Worm (Caenorhabditis elegans): ENCODE data around the gene nhr-247.
A peak's percentile ranks its signal among the peaks of the same experiment; 100 is the strongest.

nhr-247 gene

ce11 chrV:15298597-15298996 is 24.2 kb upstream of the nhr-247 start, which contains the start of gene cpr-3 (continued):
- TF ChIP-seq fkh-10 (GFP tag; optimal IDR thresholded peaks at IDR 0.05): no peak
- TF ChIP-seq arid-1 (GFP tag; conservative IDR thresholded peaks at IDR 0.05): no peak
- TF ChIP-seq Y5F2A.4 (GFP tag; optimal IDR thresholded peaks at IDR 0.05): no peak
- no peak for TF ChIP-seq ama-1 (optimal IDR thresholded peaks at IDR 0.05)
- no peak; the same call in 1 of the 2 replicates for TF ChIP-seq tra-1 (GFP tag; IDR thresholded peaks at IDR 0.05)
- TF ChIP-seq nhr-10 (tag; optimal IDR thresholded peaks at IDR 0.05): no peak
- TF ChIP-seq skn-1 (tag; optimal IDR thresholded peaks at IDR 0.05): no peak
- no peak for TF ChIP-seq Y48G9A.11 (GFP tag; IDR thresholded peaks at IDR 0.05)
- no peak for TF ChIP-seq R02D3.7 (tag; optimal IDR thresholded peaks at IDR 0.05)
- TF ChIP-seq F26F4.8 (GFP tag; conservative IDR thresholded peaks at IDR 0.05): no peak
- TF ChIP-seq dmd-6 (GFP tag; IDR thresholded peaks at IDR 0.05): peak; percentile 95
- no peak for TF ChIP-seq lsy-2 (tag; optimal IDR thresholded peaks at IDR 0.05)
- no peak for TF ChIP-seq ZK337.2 (GFP tag; IDR thresholded peaks at IDR 0.05)
- no peak for TF ChIP-seq zfp-3 (GFP tag; conservative IDR thresholded peaks at IDR 0.05)
- peak; percentile 99 for TF ChIP-seq pqm-1 (tag; optimal IDR thresholded peaks at IDR 0.05)
- peak; percentile 27 for TF ChIP-seq nhr-48 (tag; optimal IDR thresholded peaks at IDR 0.05)
- TF ChIP-seq D1046.2 (GFP tag; IDR thresholded peaks at IDR 0.05): no peak
- peak in 1 of 2 experiments; percentile 30 for TF ChIP-seq mdl-1 (tag; optimal IDR thresholded peaks at IDR 0.05)
- TF ChIP-seq lim-7 (GFP tag; IDR thresholded peaks at IDR 0.05): no peak
- peak; percentile 99 for TF ChIP-seq nhr-6 (tag; optimal IDR thresholded peaks at IDR 0.05)
- no peak for TF ChIP-seq egl-27 (tag; optimal IDR thresholded peaks at IDR 0.05)
- TF ChIP-seq nhr-28 (tag; optimal IDR thresholded peaks at IDR 0.05): peak; percentile 98
- no peak for TF ChIP-seq mes-2 (tag; optimal IDR thresholded peaks at IDR 0.05; ENCODE audit: poor library complexity, severe bottlenecking)
- no peak for TF ChIP-seq lir-3 (tag; optimal IDR thresholded peaks at IDR 0.05)
- no peak for TF ChIP-seq cey-2 (tag; optimal IDR thresholded peaks at IDR 0.05; ENCODE audit: borderline replicate concordance, insufficient read depth)
- no peak for TF ChIP-seq spr-1 (tag; optimal IDR thresholded peaks at IDR 0.05)
- no peak for TF ChIP-seq nhr-41 (GFP tag; IDR thresholded peaks at IDR 0.05)
- no peak for TF ChIP-seq aha-1 (tag)
- no peak for TF ChIP-seq unc-39 (tag; optimal IDR thresholded peaks at IDR 0.05)
- no peak for TF ChIP-seq F44E2.7 (GFP tag; IDR thresholded peaks at IDR 0.05)
- TF ChIP-seq F49E8.2 (tag; optimal IDR thresholded peaks at IDR 0.05; ENCODE audit: borderline replicate concordance): no peak
- peak; percentile 49 for TF ChIP-seq hlh-30 (tag; optimal IDR thresholded peaks at IDR 0.05; ENCODE audit: insufficient read depth)
- TF ChIP-seq ceh-28 (tag; optimal IDR thresholded peaks at IDR 0.05): no peak
- no peak for TF ChIP-seq F37D6.2 (tag; optimal IDR thresholded peaks at IDR 0.05)
- peak; percentile 73 for TF ChIP-seq dve-1 (tag; optimal IDR thresholded peaks at IDR 0.05; ENCODE audit: insufficient read depth)
- no peak for TF ChIP-seq snpc-1.2 (GFP tag; IDR thresholded peaks at IDR 0.05)
- TF ChIP-seq nhr-42 (GFP tag; IDR thresholded peaks at IDR 0.05): no peak
- no peak for TF ChIP-seq mxl-3 (GFP tag; optimal IDR thresholded peaks at IDR 0.05)
- no peak for TF ChIP-seq F10B5.3 (tag; optimal IDR thresholded peaks at IDR 0.05)
- TF ChIP-seq nhr-11 (tag; optimal IDR thresholded peaks at IDR 0.05): no peak
- no peak for TF ChIP-seq daf-8 (GFP tag; IDR thresholded peaks at IDR 0.05)
- no peak for TF ChIP-seq Y75B8A.6 (GFP tag; IDR thresholded peaks at IDR 0.05)
- peak; percentile 31 for TF ChIP-seq ztf-7 (tag; optimal IDR thresholded peaks at IDR 0.05)
- TF ChIP-seq nhr-76 (tag; optimal IDR thresholded peaks at IDR 0.05): no peak
- no peak for TF ChIP-seq tag-97 (GFP tag; IDR thresholded peaks at IDR 0.05)
